Fruit fly (Drosophila melanogaster): ENCODE results near the gene CG9689.
A peak's percentile ranks its signal among the peaks of the same experiment; 100 is the strongest.

Gene CG9689

DNA sequence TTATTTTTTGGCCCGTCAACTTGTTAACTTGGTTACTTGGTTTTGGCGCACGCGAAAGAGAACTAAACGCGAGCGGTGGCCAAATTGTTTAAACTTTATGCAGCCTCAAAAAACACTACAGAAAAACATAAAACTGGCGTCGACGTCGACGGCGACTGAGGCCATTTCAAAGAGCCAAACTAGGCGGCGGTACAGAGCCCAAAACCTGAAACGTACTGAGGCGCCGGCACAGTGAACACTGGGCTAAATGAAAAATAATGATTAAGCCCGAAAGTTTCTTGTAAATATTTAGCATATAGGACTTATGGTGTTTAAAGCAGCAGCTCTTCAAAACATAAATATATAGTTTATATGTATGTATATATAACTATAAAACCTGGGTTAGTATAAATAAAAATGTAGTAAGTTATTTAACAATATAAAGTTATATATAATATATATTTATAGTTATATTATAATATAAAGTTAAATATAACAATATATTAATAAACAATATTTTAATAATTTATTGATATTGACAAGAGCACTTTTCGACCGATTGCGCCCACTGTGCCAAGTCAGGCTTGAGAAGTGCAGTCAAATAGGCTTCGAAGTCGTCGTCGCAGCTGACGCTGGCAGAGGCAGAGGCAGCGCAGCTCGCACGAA lies 17.9 kb downstream of the CG9689 start, which contains the start of gene CG15249 (continued):
- TF ChIP-seq salr (GFP tag; optimal IDR thresholded peaks at IDR 0.05) (peak in 1 of 2 experiments; percentile 50), CG7368 (GFP tag; optimal IDR thresholded peaks at IDR 0.05) (no peak), CG10631 (GFP tag; optimal IDR thresholded peaks at IDR 0.05) (peak; percentile 64), pdm3 (GFP tag; optimal IDR thresholded peaks at IDR 0.05) (no peak), Eip75B (GFP tag; optimal IDR thresholded peaks at IDR 0.05) (no peak), CG8319 (GFP tag; optimal IDR thresholded peaks at IDR 0.05) (no peak), CG6163 (GFP tag; IDR thresholded peaks at IDR 0.05) (0 out of 3 replicates have a peak, but pooled peaks have one; percentile 27), eg (GFP tag; IDR thresholded peaks at IDR 0.05) (peak; percentile 42; the same call in 1 of the 3 replicates), CG8632 (GFP tag; optimal IDR thresholded peaks at IDR 0.05) (peak; percentile 63), CG4318 (GFP tag; optimal IDR thresholded peaks at IDR 0.05) (peak; percentile 61), spab (GFP tag; optimal IDR thresholded peaks at IDR 0.05) (peak; percentile 18), dsx (GFP tag; optimal IDR thresholded peaks at IDR 0.05; ENCODE audit: poor library complexity, severe bottlenecking) (peak; percentile 42), CG6792 (GFP tag; optimal IDR thresholded peaks at IDR 0.05) (peak; percentile 5), CG6808 (GFP tag; optimal IDR thresholded peaks at IDR 0.05) (peak; percentile 50), OdsH (GFP tag; optimal IDR thresholded peaks at IDR 0.05) (peak; percentile 36), CG9139 (GFP tag; optimal IDR thresholded peaks at IDR 0.05) (peak; percentile 26), ss (GFP tag; optimal IDR thresholded peaks at IDR 0.05) (peak; percentile 44 to 48), CG11902 (GFP tag; optimal IDR thresholded peaks at IDR 0.05) (no peak), Hr4 (GFP tag; optimal IDR thresholded peaks at IDR 0.05) (peak; percentile 50), Ets96B (tag; optimal IDR thresholded peaks at IDR 0.05) (peak; percentile 54), lz (GFP tag; optimal IDR thresholded peaks at IDR 0.05) (no peak), CG34406 (GFP tag; optimal IDR thresholded peaks at IDR 0.05) (peak; percentile 65), fkh (GFP tag; optimal IDR thresholded peaks at IDR 0.05) (no peak), CG6854 (GFP tag; optimal IDR thresholded peaks at IDR 0.05) (no peak), fd59A (GFP tag; optimal IDR thresholded peaks at IDR 0.05) (no peak)

DNA sequence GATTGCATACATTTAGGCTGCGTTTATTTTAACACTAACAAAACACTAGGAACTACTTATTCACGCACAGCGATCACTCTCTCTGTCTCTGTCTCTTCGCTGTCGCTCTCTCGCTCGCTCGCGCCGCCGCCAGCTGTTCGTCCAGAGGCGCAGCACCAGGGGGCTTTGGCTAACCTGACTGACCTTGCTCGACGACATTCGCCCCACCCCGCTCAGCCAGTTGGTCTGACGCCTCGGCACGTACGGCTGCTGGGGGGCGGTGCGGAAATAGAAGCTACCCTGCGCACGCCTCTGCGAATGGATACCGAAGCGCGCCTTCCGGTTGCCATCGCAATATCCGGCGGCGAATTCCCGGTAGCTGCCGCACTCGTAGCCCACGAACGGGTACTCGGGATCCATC lies 27.6 kb downstream of the CG9689 start:
- peak; percentile 39 for TF ChIP-seq Eip78C (GFP tag)
- TF ChIP-seq Smox (GFP tag; optimal IDR thresholded peaks at IDR 0.05) = no peak

DNA sequence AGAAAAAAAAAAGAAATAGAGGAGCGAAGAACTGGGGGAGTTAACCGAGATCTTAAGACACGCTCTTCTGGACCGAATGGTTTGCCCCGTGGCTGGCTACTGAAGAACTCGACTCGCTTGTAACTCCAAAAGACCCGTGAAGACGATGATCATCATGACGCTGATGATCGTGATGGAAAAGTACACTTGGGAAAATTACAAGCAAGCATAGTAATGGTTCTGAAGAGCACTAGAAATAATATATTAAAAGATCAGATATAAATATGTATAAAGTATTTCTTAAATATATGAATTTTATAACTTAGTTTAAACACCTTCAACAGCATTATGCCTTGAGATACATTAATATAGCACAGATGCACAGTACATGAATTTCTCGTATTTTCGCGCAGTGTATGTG lies 29.3 kb downstream of the CG9689 start, which contains the start of gene CG1986:
Gene CG1986, minus strand, starts transcription at position 101 of the 400 bp plus-strand sequence.
- TF ChIP-seq CG8119 (GFP tag; IDR thresholded peaks at IDR 0.05) (no peak), CG16779 (tag; optimal IDR thresholded peaks at IDR 0.05) (no peak), Eip78C (GFP tag) (no peak), CG1621 (tag; optimal IDR thresholded peaks at IDR 0.05) (no peak), Sox102F (GFP tag; optimal IDR thresholded peaks at IDR 0.05) (no peak), pdm3 (GFP tag; optimal IDR thresholded peaks at IDR 0.05) (no peak), Hr39 (GFP tag; optimal IDR thresholded peaks at IDR 0.05) (no peak), Hr4 (GFP tag; optimal IDR thresholded peaks at IDR 0.05) (no peak), CG7368 (GFP tag; optimal IDR thresholded peaks at IDR 0.05) (no peak), Gug (GFP tag; IDR thresholded peaks at IDR 0.05) (no peak), Smox (GFP tag; optimal IDR thresholded peaks at IDR 0.05) (no peak), CG11902 (GFP tag; optimal IDR thresholded peaks at IDR 0.05) (no peak), CG31627 (GFP tag; optimal IDR thresholded peaks at IDR 0.05) (no peak), OdsH (GFP tag; optimal IDR thresholded peaks at IDR 0.05) (no peak), spab (GFP tag; optimal IDR thresholded peaks at IDR 0.05) (no peak), CG34406 (GFP tag; optimal IDR thresholded peaks at IDR 0.05) (no peak), CG11762 (GFP tag; optimal IDR thresholded peaks at IDR 0.05; ENCODE audit: insufficient read depth) (no peak), vri (GFP tag; optimal IDR thresholded peaks at IDR 0.05) (no peak), Sox15 (GFP tag; optimal IDR thresholded peaks at IDR 0.05) (no peak), CG6792 (GFP tag; optimal IDR thresholded peaks at IDR 0.05) (no peak)
